Worm (Caenorhabditis elegans) whole organism, late embryonic: ENCODE data around the gene rpi-2.

Experiments
- C08G9.2 ChIP-seq: sonication (generic microtip); optimal IDR thresholded peaks from 2 replicates; lab custom pipeline; 2016; ENCODE audit warnings: mild to moderate bottlenecking, missing genetic modification characterization, moderate library complexity, missing compliant biosample characterization
- C38D4.7 ChIP-seq: fragments of 200-800 bp; sonication (Bioruptor generic); optimal IDR thresholded peaks from 2 replicates; lab custom pipeline; 2018; ENCODE audit warnings: mild to moderate bottlenecking, missing genetic modification characterization, moderate library complexity, missing compliant biosample characterization
- F13H6.1 ChIP-seq: sonication (generic microtip); optimal IDR thresholded peaks from 2 replicates; lab custom pipeline; 2016; ENCODE audit warnings: missing genetic modification characterization, missing compliant biosample characterization
- K09A11.1 ChIP-seq: sonication (generic microtip); optimal IDR thresholded peaks from 2 replicates; lab custom pipeline; 2017; ENCODE audit warnings: antibody characterized with exemption, mild to moderate bottlenecking, missing genetic modification characterization, missing compliant biosample characterization; ENCODE audit not compliant: insufficient read depth
- ahr-1 ChIP-seq: sonication (generic microtip); optimal IDR thresholded peaks from 2 replicates; lab custom pipeline; 2016; ENCODE audit warnings: missing genetic modification characterization, missing compliant biosample characterization
- ama-1 ChIP-seq: fragments of 150-350 bp; optimal IDR thresholded peaks from 2 replicates; lab custom pipeline; 2014
- ceh-2 ChIP-seq: sonication (generic microtip); optimal IDR thresholded peaks from 2 replicates; lab custom pipeline; 2016; ENCODE audit warnings: missing genotype, missing genetic modification characterization, missing compliant biosample characterization
- ceh-30 ChIP-seq: fragments of 150-350 bp; optimal IDR thresholded peaks from 2 replicates; lab custom pipeline; 2014; ENCODE audit warnings: missing biosample characterization, missing genetic modification characterization
- ceh-45 ChIP-seq: fragments of 200-800 bp; sonication (Bioruptor generic); IDR thresholded peaks from 2 replicates; pipeline ENCODE4 v1.3.6; 2022; ENCODE audit warnings: missing genetic modification reagents, missing genetic modification characterization, missing compliant biosample characterization
- ceh-48 ChIP-seq: sonication (generic microtip); optimal IDR thresholded peaks from 2 replicates; lab custom pipeline; 2016; ENCODE audit warnings: missing genetic modification characterization, inconsistent platforms, missing compliant biosample characterization
- ceh-6 ChIP-seq: fragments of 200-800 bp; sonication (Bioruptor generic); optimal IDR thresholded peaks from 2 replicates; lab custom pipeline; 2018; ENCODE audit warnings: mild to moderate bottlenecking, missing genetic modification characterization, missing compliant biosample characterization
- ceh-9 ChIP-seq: sonication (generic microtip); optimal IDR thresholded peaks from 2 replicates; lab custom pipeline; 2016; ENCODE audit warnings: mild to moderate bottlenecking, missing genetic modification characterization, inconsistent platforms, missing compliant biosample characterization
- che-1 ChIP-seq: sonication (generic microtip); optimal IDR thresholded peaks from 2 replicates; lab custom pipeline; 2016; ENCODE audit warnings: mild to moderate bottlenecking, missing genetic modification characterization, missing compliant biosample characterization
- dmd-4 ChIP-seq: sonication (generic microtip); optimal IDR thresholded peaks from 2 replicates; lab custom pipeline; 2016; ENCODE audit warnings: borderline replicate concordance, missing genetic modification characterization, missing compliant biosample characterization
- dve-1 ChIP-seq: sonication (generic microtip); optimal IDR thresholded peaks from 2 replicates; lab custom pipeline; 2017; ENCODE audit warnings: antibody characterized with exemption, mild to moderate bottlenecking, missing genetic modification characterization, missing compliant biosample characterization
- elt-4 ChIP-seq: sonication (generic microtip); optimal IDR thresholded peaks from 2 replicates; lab custom pipeline; 2016; ENCODE audit warnings: missing genetic modification characterization, missing compliant biosample characterization
- eyg-1 ChIP-seq: sonication (generic microtip); optimal IDR thresholded peaks from 2 replicates; lab custom pipeline; 2016; ENCODE audit warnings: missing genotype, missing genetic modification characterization, missing compliant biosample characterization
- fkh-10 ChIP-seq: fragments of 150-350 bp; optimal IDR thresholded peaks from 2 replicates; lab custom pipeline; 2014; ENCODE audit warnings: missing biosample characterization, missing genetic modification reagents, missing genetic modification characterization
- fkh-6 ChIP-seq: sonication (generic microtip); optimal IDR thresholded peaks from 2 replicates; lab custom pipeline; 2016; ENCODE audit warnings: missing genetic modification characterization, missing compliant biosample characterization
- gmeb-2 ChIP-seq: sonication (generic microtip); optimal IDR thresholded peaks from 2 replicates; lab custom pipeline; 2016; ENCODE audit warnings: missing genetic modification characterization, inconsistent platforms, missing compliant biosample characterization
- hlh-15 ChIP-seq: sonication (generic microtip); optimal IDR thresholded peaks from 2 replicates; lab custom pipeline; 2016; ENCODE audit warnings: missing genetic modification characterization, missing compliant biosample characterization
- hlh-30 ChIP-seq: sonication (generic microtip); optimal IDR thresholded peaks from 2 replicates; lab custom pipeline; 2017; ENCODE audit warnings: antibody characterized with exemption, missing genetic modification characterization, missing compliant biosample characterization; ENCODE audit not compliant: insufficient read depth
- hlh-6 ChIP-seq: sonication (generic microtip); optimal IDR thresholded peaks from 2 replicates; lab custom pipeline; 2016; ENCODE audit warnings: missing genotype, missing genetic modification characterization, missing compliant biosample characterization
- hlh-8 ChIP-seq: sonication (generic microtip); optimal IDR thresholded peaks from 2 replicates; lab custom pipeline; 2016; ENCODE audit warnings: missing genotype, missing genetic modification characterization, missing compliant biosample characterization
- madf-2 ChIP-seq: sonication (generic microtip); optimal IDR thresholded peaks from 2 replicates; lab custom pipeline; 2017; ENCODE audit warnings: missing genetic modification characterization, missing compliant biosample characterization
- nfya-1 ChIP-seq: sonication (generic microtip); optimal IDR thresholded peaks from 2 replicates; lab custom pipeline; 2017; ENCODE audit warnings: missing genetic modification characterization, mild to moderate bottlenecking, missing compliant biosample characterization, antibody characterized with exemption, moderate library complexity
- npax-4 ChIP-seq: sonication (generic microtip); optimal IDR thresholded peaks from 2 replicates; lab custom pipeline; 2016; ENCODE audit warnings: missing genetic modification characterization, missing compliant biosample characterization
- pag-3 ChIP-seq: sonication (generic microtip); optimal IDR thresholded peaks from 2 replicates; lab custom pipeline; 2016; ENCODE audit warnings: missing compliant biosample characterization, missing genetic modification characterization, borderline replicate concordance
- pat-9 ChIP-seq: fragments of 200-800 bp; sonication (Bioruptor generic); optimal IDR thresholded peaks from 2 replicates; lab custom pipeline; 2018; ENCODE audit warnings: mild to moderate bottlenecking, missing genetic modification characterization, moderate library complexity, missing compliant biosample characterization
- pax-1 ChIP-seq: fragments of 150-350 bp; optimal IDR thresholded peaks from 2 replicates; lab custom pipeline; 2014; ENCODE audit warnings: missing biosample characterization, missing genetic modification characterization
- pha-4 ChIP-seq: fragments of 150-350 bp; optimal IDR thresholded peaks from 2 replicates; lab custom pipeline; 2018; ENCODE audit warnings: missing biosample characterization, missing genetic modification reagents, missing genetic modification characterization
- pqm-1 ChIP-seq: sonication (generic microtip); optimal IDR thresholded peaks from 2 replicates; lab custom pipeline; 2016; ENCODE audit warnings: missing genetic modification characterization, missing compliant biosample characterization
- rnt-1 ChIP-seq: sonication (generic microtip); optimal IDR thresholded peaks from 2 replicates; lab custom pipeline; 2016; ENCODE audit warnings: missing genetic modification characterization, missing compliant biosample characterization
- sdc-2 ChIP-seq: sonication (generic microtip); optimal IDR thresholded peaks from 2 replicates; lab custom pipeline; 2016; ENCODE audit warnings: missing genotype, missing genetic modification characterization, missing compliant biosample characterization
- sox-2 ChIP-seq: fragments of 200-800 bp; sonication (Bioruptor generic); IDR thresholded peaks from 2 replicates; pipeline ENCODE4 v1.3.6; 2022; ENCODE audit warnings: missing genetic modification reagents, missing genetic modification characterization, missing compliant biosample characterization
- ttx-3 ChIP-seq: sonication (generic microtip); optimal IDR thresholded peaks from 2 replicates; lab custom pipeline; 2016; ENCODE audit warnings: missing genetic modification reagents, missing genetic modification characterization, missing compliant biosample characterization
- unc-86 ChIP-seq: sonication (generic microtip); optimal IDR thresholded peaks from 2 replicates; lab custom pipeline; 2016; ENCODE audit warnings: missing genetic modification characterization, missing compliant biosample characterization
- ztf-16 ChIP-seq: sonication (generic microtip); optimal IDR thresholded peaks from 2 replicates; lab custom pipeline; 2017; ENCODE audit warnings: missing genetic modification characterization, missing compliant biosample characterization

rpi-2 gene

DNA sequence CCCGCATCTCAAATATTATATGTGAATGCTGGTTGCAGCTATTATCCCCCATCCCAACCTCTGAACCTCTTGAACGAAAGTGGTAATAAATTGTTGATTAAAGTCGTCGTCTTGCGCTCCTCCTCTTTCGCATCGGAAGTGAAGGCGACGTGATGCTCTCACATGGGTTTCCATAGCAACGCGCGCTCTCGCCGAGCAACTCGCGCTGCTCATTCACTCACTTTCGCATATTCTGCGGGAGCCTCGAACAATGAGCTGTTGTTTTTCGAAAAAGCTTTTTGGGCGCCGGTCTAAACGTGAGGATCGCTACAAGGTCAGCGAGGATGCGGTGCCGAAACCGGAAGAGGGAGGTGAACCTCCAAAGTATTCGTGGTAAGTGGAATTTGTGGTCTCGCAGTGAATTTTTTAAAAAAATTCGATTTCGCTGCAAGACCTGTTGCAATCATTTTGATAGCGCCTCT, at the start of gene rpi-2:
Gene rpi-2 (plus strand): TSS at position 234 of the 461 bp plus-strand sequence.
- TF ChIP-seq unc-86, result no peak
- TF ChIP-seq sdc-2, result peak; percentile 14
- no peak for TF ChIP-seq elt-4 (tag; lab: Kevin White, UChicago)
- no peak for TF ChIP-seq ztf-16 (tag; lab: Kevin White, UChicago)
- peak; percentile 86 for TF ChIP-seq ama-1 (lab: Kevin White, UChicago)
- no peak for TF ChIP-seq npax-4
- no peak for TF ChIP-seq rnt-1 (tag; lab: Kevin White, UChicago)

DNA sequence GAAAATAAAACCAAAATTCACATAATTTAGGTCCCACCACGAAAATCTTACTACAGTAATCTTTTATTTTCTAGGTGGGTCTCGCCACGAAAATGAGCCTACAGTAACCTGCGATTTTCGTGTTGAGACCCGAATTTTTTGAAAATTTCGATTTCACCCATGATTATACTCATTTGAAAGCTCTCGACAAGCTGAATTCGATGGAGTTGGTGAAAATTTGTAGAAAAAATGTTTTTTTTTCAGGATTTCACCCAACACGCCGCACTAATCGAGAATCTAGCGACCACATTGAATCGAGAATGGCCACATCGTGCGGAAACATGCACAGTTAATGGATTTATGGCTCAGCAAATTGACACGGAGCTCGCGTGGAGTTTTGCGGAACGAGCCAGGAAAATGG, 48.2 kb upstream of the rpi-2 start:
- TF ChIP-seq pha-4 (tag; lab: Kevin White, UChicago), result no peak
- TF ChIP-seq hlh-15 (tag; lab: Kevin White, UChicago), result no peak
- TF ChIP-seq eyg-1 (tag; lab: Kevin White, UChicago), result no peak
- TF ChIP-seq pag-3 (tag; lab: Kevin White, UChicago), result no peak
- TF ChIP-seq pax-1 (tag; lab: Kevin White, UChicago), result no peak
- TF ChIP-seq ceh-45 (GFP tag; lab: Robert Waterston, UW), result no peak
- TF ChIP-seq unc-86, result no peak
- TF ChIP-seq fkh-10, result no peak

DNA sequence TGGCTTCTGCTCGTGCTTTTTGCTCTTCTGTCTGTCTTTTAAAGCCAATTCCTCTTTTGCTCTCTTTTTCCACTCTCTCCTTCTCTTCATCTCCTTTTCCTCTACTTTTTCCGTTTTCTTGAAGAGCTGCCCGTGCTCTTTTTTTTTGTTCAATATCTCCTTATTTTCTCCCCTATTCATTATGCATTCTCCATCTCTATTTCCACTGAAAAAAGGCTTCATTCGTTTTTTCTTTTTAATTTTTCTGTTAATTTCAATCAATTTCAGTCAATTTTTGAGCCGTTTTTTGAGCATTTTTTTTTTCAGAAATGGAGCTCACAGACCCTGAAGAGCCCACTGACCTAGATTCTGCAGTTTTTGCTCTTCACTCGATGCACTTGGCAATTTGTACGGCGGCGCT, 38.7 kb upstream of the rpi-2 start, which contains the start of gene Y41D4B.1:
Gene Y41D4B.1 (plus strand): TSS at position 301 of the 400 bp plus-strand sequence.
- TF ChIP-seq sox-2 (GFP tag; lab: Robert Waterston, UW) (no peak), hlh-8 (no peak), ztf-16 (tag; lab: Kevin White, UChicago) (no peak), ama-1 (lab: Kevin White, UChicago) (no peak), unc-86 (no peak), ttx-3 (tag; lab: Kevin White, UChicago) (no peak), dmd-4 (no peak), gmeb-2 (no peak)

DNA sequence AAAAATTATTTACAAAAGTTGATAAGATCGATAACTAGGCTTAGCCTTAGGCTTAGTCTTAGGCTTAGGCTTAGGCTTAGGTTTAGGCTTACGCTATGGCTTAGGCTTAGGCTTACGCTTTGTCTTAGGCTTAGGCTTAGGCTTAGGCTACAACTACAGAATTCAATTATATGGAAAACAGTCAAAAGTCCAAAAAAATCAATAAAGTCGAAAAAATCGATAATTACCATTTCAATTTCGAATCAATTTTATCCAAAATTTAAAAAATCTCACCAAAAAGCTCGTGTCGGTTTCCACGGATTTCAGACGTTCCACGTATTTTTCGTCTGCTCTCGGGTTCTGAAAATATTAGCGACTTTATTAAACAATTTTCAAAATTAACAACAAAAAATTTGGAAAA, 34.1 kb upstream of the rpi-2 start:
- TF ChIP-seq F13H6.1 (no peak), ceh-48 (tag; lab: Kevin White, UChicago) (no peak), nfya-1 (tag; lab: Kevin White, UChicago) (no peak), hlh-6 (no peak), hlh-30 (tag; lab: Kevin White, UChicago) (no peak), ahr-1 (no peak)

DNA sequence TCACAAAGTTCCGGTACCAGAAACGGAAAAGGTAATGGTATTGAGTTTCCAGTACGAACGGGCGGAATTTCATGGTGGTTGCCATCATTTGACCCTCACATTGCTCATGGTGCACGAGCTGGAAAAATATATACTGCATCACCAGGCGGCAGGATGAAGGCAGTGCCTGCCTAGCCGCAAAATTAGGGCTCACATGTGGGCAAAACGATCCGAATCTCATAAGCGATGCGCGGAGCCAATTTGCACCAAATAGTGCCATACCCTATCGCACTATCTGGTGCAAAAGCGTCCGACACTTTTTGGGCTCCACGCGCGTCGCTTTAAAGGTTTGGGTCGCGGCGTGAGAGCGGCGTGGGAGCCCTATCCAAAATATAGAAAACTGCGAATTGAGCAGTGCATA, 31.8 kb upstream of the rpi-2 start:
- TF ChIP-seq pag-3 (tag; lab: Kevin White, UChicago) (no peak), ceh-2 (no peak), gmeb-2 (no peak), ceh-30 (no peak), F13H6.1 (no peak), C38D4.7 (no peak), K09A11.1 (tag; lab: Kevin White, UChicago) (no peak), pat-9 (tag; lab: Kevin White, UChicago) (no peak), fkh-10 (no peak), unc-86 (no peak), C08G9.2 (no peak), madf-2 (tag; lab: Kevin White, UChicago) (no peak), rnt-1 (tag; lab: Kevin White, UChicago) (no peak), fkh-6 (tag; lab: Kevin White, UChicago) (no peak), dve-1 (tag; lab: Kevin White, UChicago) (no peak), ceh-9 (tag; lab: Kevin White, UChicago) (no peak), npax-4 (no peak), pqm-1 (no peak), che-1 (tag; lab: Kevin White, UChicago) (no peak), ceh-6 (no peak)
